Fruit fly (Drosophila melanogaster): Measurements from ENCODE around the gene Snup.

Gene Snup

DNA sequence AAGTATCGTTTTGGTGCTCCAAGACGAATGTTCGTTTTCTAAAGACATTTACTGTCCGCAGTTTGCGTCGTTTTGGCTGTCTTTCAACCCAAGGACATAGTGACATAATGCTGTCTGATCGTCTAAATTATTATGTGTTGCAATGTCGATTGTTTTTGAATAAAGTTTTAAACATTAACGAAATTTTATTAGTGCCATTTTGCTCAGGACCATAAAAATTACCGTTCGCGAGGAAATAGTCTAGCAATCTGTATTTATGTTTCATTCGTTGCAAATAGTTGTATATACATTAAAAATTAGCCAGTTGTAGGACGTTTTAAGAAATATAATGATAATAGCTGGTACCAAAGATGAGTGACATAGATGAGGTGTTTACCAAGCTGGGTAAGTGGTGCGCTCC is 9.4 kb downstream of the Snup start, which contains the start of gene CG33234:
CG33234 (plus strand) TSS at position 301 of the 400 bp plus-strand sequence.
- no peak for TF ChIP-seq CG17801 (GFP tag; optimal IDR thresholded peaks at IDR 0.05; ENCODE audit: partially characterized antibody)

DNA sequence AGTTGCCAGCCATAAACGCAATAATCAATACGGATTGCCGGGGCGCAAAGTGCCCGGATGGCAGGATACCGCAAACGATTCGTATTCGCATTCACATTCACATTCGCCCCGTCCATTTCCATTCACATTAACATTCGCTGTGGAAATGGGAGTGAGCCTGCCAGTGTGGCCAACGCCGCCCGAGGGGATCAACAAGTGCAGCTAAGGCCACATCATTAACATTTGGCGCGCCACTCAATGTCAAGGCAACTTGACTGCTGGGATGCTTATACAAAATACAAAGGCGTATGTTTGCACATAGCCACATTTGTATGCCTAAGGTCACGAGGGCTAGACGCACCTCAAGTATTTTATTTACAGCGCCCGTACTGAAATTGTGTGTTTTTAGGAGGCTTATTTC is 50.6 kb downstream of the Snup start:
- TF ChIP-seq CG17801 (GFP tag; optimal IDR thresholded peaks at IDR 0.05; ENCODE audit: partially characterized antibody), result no peak
